Worm (Caenorhabditis elegans) whole organism, young adult: ENCODE results near the gene rom-3.

ENCODE experiments used
- dpl-1 ChIP-seq: fragments of 150-350 bp; optimal IDR thresholded peaks from 2 replicates; lab custom pipeline; 2014; ENCODE audit warnings: missing biosample characterization, missing genetic modification reagents, missing genetic modification characterization
- hlh-26 ChIP-seq: fragments of 200-800 bp; sonication (Bioruptor generic); conservative IDR thresholded peaks from 2 replicates; pipeline ENCODE4 v1.3.6; 2022; ENCODE audit warnings: missing genetic modification reagents, missing genetic modification characterization, missing compliant biosample characterization
- rpc-1 ChIP-seq, 2 experiments: fragments of 150-350 bp in 1 of 2; sonication (generic microtip) in 1 of 2; optimal IDR thresholded peaks; 2 replicates each; lab custom pipeline; 2014 to 2018; ENCODE audit warnings: missing biosample characterization in 1 of 2, missing genetic modification characterization in 1 of 2, missing genetic modification reagents in 1 of 2, missing genotype in 1 of 2
- snpc-1.3 ChIP-seq: sonication (generic microtip); optimal IDR thresholded peaks from 2 replicates; lab custom pipeline; 2017; ENCODE audit warnings: missing genetic modification characterization, mild to moderate bottlenecking, missing compliant biosample characterization, antibody characterized with exemption, moderate library complexity, missing genotype, missing genetic modification reagents; ENCODE audit not compliant: insufficient read depth
- tbx-9 ChIP-seq: sonication (generic microtip); optimal IDR thresholded peaks from 2 replicates; lab custom pipeline; 2016; ENCODE audit warnings: borderline replicate concordance, missing genetic modification characterization, inconsistent platforms, missing compliant biosample characterization

DNA sequence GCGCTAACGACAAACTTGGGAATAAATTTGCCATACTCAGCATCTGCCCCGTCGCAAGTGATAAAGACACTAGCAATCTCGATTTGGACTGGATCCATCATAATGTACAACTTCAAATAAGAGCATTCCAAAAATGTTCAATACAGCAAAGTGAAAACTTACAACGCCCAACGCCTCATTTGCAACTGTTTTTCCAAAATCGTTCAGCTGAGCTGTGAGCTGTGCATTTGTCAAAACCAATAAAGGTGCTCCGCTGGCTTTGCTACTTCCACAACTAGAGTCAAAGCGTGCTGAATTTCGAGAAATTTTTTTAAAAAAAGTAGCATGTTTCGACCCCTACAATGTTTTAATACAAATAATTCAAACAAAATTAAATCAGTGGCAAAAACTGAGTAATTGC, 39.2 kb downstream of the rom-3 start, which contains the start of gene Y116A8C.49:
- no peak for TF ChIP-seq hlh-26 (GFP tag; lab: Robert Waterston, UW)
- TF ChIP-seq tbx-9: no peak
- no peak for TF ChIP-seq rpc-1 (optimal IDR thresholded peaks at IDR 0.05; lab: Kevin White, UChicago)
- no peak for TF ChIP-seq rpc-1 (tag; optimal IDR thresholded peaks at IDR 0.05; lab: Kevin White, UChicago)
- no peak for TF ChIP-seq snpc-1.3
- no peak for TF ChIP-seq dpl-1 (GFP tag; lab: Kevin White, UChicago)
